Fruit fly (Drosophila melanogaster): Measurements from ENCODE around the gene Alg9.

Alg9 gene

dm6 chr3R:25249145-25250141 is 28.1 kb downstream of the Alg9 start, which contains the start of gene Nup358:
Nup358 (plus strand) TSS chr3R:25249348.
- TF ChIP-seq h (optimal IDR thresholded peaks at IDR 0.05) (no peak), insv (optimal IDR thresholded peaks at IDR 0.05) (no peak), Myc (optimal IDR thresholded peaks at IDR 0.05) (no peak), Sin3A (optimal IDR thresholded peaks at IDR 0.05) (no peak), psq (optimal IDR thresholded peaks at IDR 0.05) (no peak), ttk (optimal IDR thresholded peaks at IDR 0.05) (no peak)

dm6 chr3R:25258628-25259240 is 37.3 kb downstream of the Alg9 start, which contains the start of gene CG11857:
CG11857 (plus strand) TSS chr3R:25258898.
- no peak for TF ChIP-seq psq (optimal IDR thresholded peaks at IDR 0.05)
- TF ChIP-seq h (optimal IDR thresholded peaks at IDR 0.05) = no peak
- no peak for TF ChIP-seq ttk (optimal IDR thresholded peaks at IDR 0.05)

dm6 chr3R:25260670-25261069 is 39.3 kb downstream of the Alg9 start:
- no peak for TF ChIP-seq psq (optimal IDR thresholded peaks at IDR 0.05)
- no peak for TF ChIP-seq ttk (optimal IDR thresholded peaks at IDR 0.05)
- TF ChIP-seq Sin3A (optimal IDR thresholded peaks at IDR 0.05) = no peak
- no peak for TF ChIP-seq Myc (optimal IDR thresholded peaks at IDR 0.05)
- TF ChIP-seq h (optimal IDR thresholded peaks at IDR 0.05) = no peak
- TF ChIP-seq insv (optimal IDR thresholded peaks at IDR 0.05) = no peak

- TF ChIP-seq ttk (optimal IDR thresholded peaks at IDR 0.05) (no peak), psq (optimal IDR thresholded peaks at IDR 0.05) (no peak), Myc (optimal IDR thresholded peaks at IDR 0.05) (no peak), Sin3A (optimal IDR thresholded peaks at IDR 0.05) (no peak), h (optimal IDR thresholded peaks at IDR 0.05) (no peak), insv (optimal IDR thresholded peaks at IDR 0.05) (no peak)
These were observed 41.0 kb downstream of the Alg9 start, which contains the start of the genes Kdsr and CG11858 for dm6 chr3R:25262322-25262761. Kdsr (minus strand) TSS chr3R:25262498. CG11858 (plus strand) TSS chr3R:25262741.

dm6 chr3R:25265589-25266201 is 44.3 kb downstream of the Alg9 start, which contains the start of the genes GlnRS and RIOK2:
GlnRS (minus strand) TSS chr3R:25265721.
RIOK2 (plus strand) TSS chr3R:25265844.
- TF ChIP-seq Sin3A (optimal IDR thresholded peaks at IDR 0.05) = no peak
- no peak for TF ChIP-seq psq (optimal IDR thresholded peaks at IDR 0.05)
- no peak for TF ChIP-seq ttk (optimal IDR thresholded peaks at IDR 0.05)
- TF ChIP-seq h (optimal IDR thresholded peaks at IDR 0.05) = no peak
- TF ChIP-seq insv (optimal IDR thresholded peaks at IDR 0.05) = no peak
- TF ChIP-seq Myc (optimal IDR thresholded peaks at IDR 0.05) = no peak

- no peak for TF ChIP-seq Myc (optimal IDR thresholded peaks at IDR 0.05)
- TF ChIP-seq ttk (optimal IDR thresholded peaks at IDR 0.05) = no peak
These were observed 45.4 kb downstream of the Alg9 start for dm6 chr3R:25266751-25267150.

- no peak for TF ChIP-seq Myc (optimal IDR thresholded peaks at IDR 0.05)
These were observed 48.5 kb downstream of the Alg9 start, which contains the start of the genes CG11889 and CG11891 for dm6 chr3R:25269909-25270308. CG11889 (plus strand) TSS chr3R:25270209. CG11891 (plus strand) TSS chr3R:25270209.

- TF ChIP-seq Sin3A (optimal IDR thresholded peaks at IDR 0.05) = no peak
- TF ChIP-seq h (optimal IDR thresholded peaks at IDR 0.05) = no peak
- TF ChIP-seq insv (optimal IDR thresholded peaks at IDR 0.05) = no peak
- no peak for TF ChIP-seq psq (optimal IDR thresholded peaks at IDR 0.05)
- TF ChIP-seq ttk (optimal IDR thresholded peaks at IDR 0.05) = no peak
- TF ChIP-seq Myc (optimal IDR thresholded peaks at IDR 0.05) = no peak
These were observed 52.1 kb downstream of the Alg9 start, which contains the start of gene CG11878 for dm6 chr3R:25273537-25273936. CG11878 (plus strand) TSS chr3R:25273837.

Measured in Kc167 (cell line).